Worm (Caenorhabditis elegans) whole organism, young adult: ENCODE data around the gene rfp-1.

Experiments
- Y95B8A.8 ChIP-seq: fragments of 200-800 bp; sonication (Bioruptor generic); IDR thresholded peaks from 2 replicates; pipeline ENCODE4 v1.3.6; 2022; ENCODE audit warnings: missing genetic modification reagents, missing genetic modification characterization, missing compliant biosample characterization
- bed-1 ChIP-seq: fragments of 200-800 bp; sonication (Bioruptor generic); IDR thresholded peaks from 2 replicates; pipeline ENCODE4 v1.3.6; 2022; ENCODE audit warnings: missing genetic modification reagents, missing genetic modification characterization, missing compliant biosample characterization
- ceh-100 ChIP-seq: fragments of 200-800 bp; sonication (Bioruptor generic); IDR thresholded peaks from 2 replicates; pipeline ENCODE4 v1.3.6; 2022; ENCODE audit warnings: missing genetic modification reagents, missing genetic modification characterization, missing compliant biosample characterization
- nhr-27 ChIP-seq: fragments of 200-800 bp; sonication (Bioruptor generic); optimal IDR thresholded peaks from 2 replicates; lab custom pipeline; 2018; ENCODE audit warnings: mild to moderate bottlenecking, missing genetic modification characterization, moderate library complexity, missing compliant biosample characterization
- nhr-90 ChIP-seq: sonication (generic microtip); optimal IDR thresholded peaks from 2 replicates; lab custom pipeline; 2016; ENCODE audit warnings: missing genotype, mild to moderate bottlenecking, missing genetic modification characterization, missing compliant biosample characterization
- snpc-4 ChIP-seq, 5 experiments: fragments of 150-350 bp in 1 of 5; sonication (generic microtip) in 4 of 5; optimal IDR thresholded peaks; 2 replicates each; lab custom pipeline; 2014 to 2018; ENCODE audit warnings: missing genetic modification characterization in 5 of 5, missing biosample characterization in 3 of 5, antibody characterized with exemption in 2 of 5, mild to moderate bottlenecking in 2 of 5, missing compliant biosample characterization in 2 of 5, missing genotype in 2 of 5, moderate library complexity in 2 of 5, missing genetic modification reagents in 1 of 5
- unc-130 ChIP-seq: sonication (generic microtip); optimal IDR thresholded peaks from 2 replicates; lab custom pipeline; 2016; ENCODE audit warnings: missing genetic modification reagents, missing genetic modification characterization, missing compliant biosample characterization

DNA sequence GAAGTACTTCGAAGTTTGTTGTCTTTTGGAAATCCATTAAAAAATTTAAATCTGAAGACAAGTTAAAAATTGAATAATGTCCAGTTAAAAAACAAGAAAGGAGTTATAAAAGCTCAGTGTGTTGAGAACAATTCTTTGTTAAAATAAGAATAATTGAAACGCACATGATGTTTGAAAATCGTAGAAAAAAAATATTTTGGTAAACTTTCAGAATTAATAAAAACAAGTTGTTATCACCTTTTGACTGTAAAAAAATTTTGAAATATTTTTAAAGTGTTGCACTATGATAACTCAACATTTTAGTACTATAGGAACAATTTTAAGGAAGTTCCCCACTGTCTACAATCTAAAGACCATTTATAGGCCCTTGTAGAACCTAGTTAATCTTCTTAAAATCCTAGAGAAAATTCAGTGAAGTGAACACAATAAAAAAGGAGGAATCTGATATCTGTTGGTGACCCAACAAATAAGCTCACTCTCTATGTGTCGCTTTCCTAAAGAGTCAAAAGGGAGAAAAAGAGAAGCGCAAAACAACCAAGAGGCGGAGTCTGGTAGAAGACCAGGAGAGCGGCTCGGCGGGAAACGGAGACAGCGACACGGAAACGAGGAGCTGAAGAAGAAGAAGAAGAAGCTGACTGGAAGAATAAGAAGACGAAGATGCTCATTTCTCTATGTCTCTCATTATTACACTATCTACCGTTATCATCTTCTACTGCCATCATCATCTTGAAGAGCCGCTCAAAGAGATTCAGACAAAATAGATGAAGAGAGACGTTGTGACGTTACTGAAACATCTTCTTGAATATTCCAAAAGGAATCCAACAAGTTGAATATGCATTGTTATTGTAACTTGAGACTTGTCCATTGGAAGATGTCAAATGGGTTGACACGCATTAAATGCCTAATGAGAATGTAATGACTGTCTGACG lies 36.2 kb downstream of the rfp-1 start, which contains the start of gene ZK353.10:
- TF ChIP-seq snpc-4 (GFP tag; optimal IDR thresholded peaks at IDR 0.05; lab: Kevin White, UChicago) (no peak), snpc-4 (tag; optimal IDR thresholded peaks at IDR 0.05; lab: Kevin White, UChicago) (no peak), nhr-27 (tag; lab: Kevin White, UChicago) (no peak), bed-1 (GFP tag; lab: Robert Waterston, UW) (no peak), ceh-100 (no peak), nhr-90 (tag; lab: Kevin White, UChicago) (no peak), Y95B8A.8 (GFP tag; lab: Robert Waterston, UW) (no peak), unc-130 (GFP tag; lab: Kevin White, UChicago) (no peak)
